Worm (Caenorhabditis elegans): Measurements from ENCODE around the gene R05D3.12.
A peak's percentile ranks its signal among the peaks of the same experiment; 100 is the strongest.

R05D3.12 gene

DNA sequence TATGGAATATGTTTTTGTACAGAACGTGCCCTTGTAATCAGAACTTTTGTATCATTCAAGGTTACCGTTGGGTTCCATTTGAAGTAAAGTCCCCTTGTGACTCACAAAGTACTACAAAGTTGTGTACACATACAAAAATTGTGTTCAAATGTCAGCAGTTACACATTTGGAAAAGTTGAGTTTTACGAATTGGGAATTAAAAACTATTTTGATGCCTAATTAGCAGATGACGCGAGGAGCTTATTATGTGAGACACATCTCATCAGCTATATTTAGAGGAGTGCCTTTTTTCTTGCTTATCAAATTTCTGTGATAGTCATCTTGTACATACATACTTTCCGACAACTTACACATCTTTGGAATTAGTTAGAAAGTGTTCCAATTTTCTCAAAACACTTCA, 32.8 kb downstream of the R05D3.12 start:
- TF ChIP-seq egrh-3 (GFP tag; IDR thresholded peaks at IDR 0.05) (no peak), zfh-2 (GFP tag; conservative IDR thresholded peaks at IDR 0.05) (no peak), aptf-2 (GFP tag; conservative IDR thresholded peaks at IDR 0.05) (no peak), hmg-20 (GFP tag; IDR thresholded peaks at IDR 0.05) (no peak), rpc-1 (optimal IDR thresholded peaks at IDR 0.05) (no peak), rpc-1 (tag; optimal IDR thresholded peaks at IDR 0.05) (no peak), let-526 (GFP tag; IDR thresholded peaks at IDR 0.05) (no peak), madf-10 (tag; optimal IDR thresholded peaks at IDR 0.05) (no peak), sptf-2 (GFP tag; optimal IDR thresholded peaks at IDR 0.05) (no peak), atf-7 (tag; optimal IDR thresholded peaks at IDR 0.05) (no peak), F22D6.2 (tag; optimal IDR thresholded peaks at IDR 0.05) (no peak), efl-1 (GFP tag; optimal IDR thresholded peaks at IDR 0.05) (no peak), him-1 (tag; optimal IDR thresholded peaks at IDR 0.05) (no peak)

- TF ChIP-seq bed-1 (GFP tag; IDR thresholded peaks at IDR 0.05) (no peak), attf-3 (GFP tag; conservative IDR thresholded peaks at IDR 0.05) (no peak), lin-35 (GFP tag; optimal IDR thresholded peaks at IDR 0.05) (no peak), hmg-20 (GFP tag; IDR thresholded peaks at IDR 0.05) (no peak), Y95B8A.8 (GFP tag; IDR thresholded peaks at IDR 0.05) (no peak), chd-7 (tag; optimal IDR thresholded peaks at IDR 0.05) (no peak), tbp1 (GFP tag; optimal IDR thresholded peaks at IDR 0.05) (no peak)
These were observed 36.1 kb downstream of the R05D3.12 start for ce11 chrIII:8416871-8417191.

- TF ChIP-seq attf-3 (GFP tag; conservative IDR thresholded peaks at IDR 0.05), result no peak
- TF ChIP-seq Y56A3A.18 (GFP tag; IDR thresholded peaks at IDR 0.05), result peak; percentile 73; the same call in 1 of the 2 replicates
- TF ChIP-seq dpl-1 (GFP tag; optimal IDR thresholded peaks at IDR 0.05), result no peak
- TF ChIP-seq zfh-2 (GFP tag; conservative IDR thresholded peaks at IDR 0.05), result peak; percentile 95
- TF ChIP-seq nfya-1 (tag; optimal IDR thresholded peaks at IDR 0.05; ENCODE audit: borderline replicate concordance, insufficient read depth), result no peak
- no peak for TF ChIP-seq mxl-1 (tag; optimal IDR thresholded peaks at IDR 0.05)
- no peak for TF ChIP-seq madf-8 (GFP tag; conservative IDR thresholded peaks at IDR 0.05)
- peak; percentile 24 for TF ChIP-seq ztf-26 (tag; optimal IDR thresholded peaks at IDR 0.05)
- TF ChIP-seq lag-1 (GFP tag; IDR thresholded peaks at IDR 0.05), result no peak
- TF ChIP-seq ceh-100 (GFP tag; IDR thresholded peaks at IDR 0.05), result no peak
- TF ChIP-seq egl-44 (GFP tag; IDR thresholded peaks at IDR 0.05), result no peak
- peak; percentile 45 for TF ChIP-seq tbp1 (GFP tag; optimal IDR thresholded peaks at IDR 0.05)
- TF ChIP-seq ztf-3 (GFP tag; optimal IDR thresholded peaks at IDR 0.05), result peak; percentile 80
- peak; percentile 66 for TF ChIP-seq lir-1 (GFP tag; conservative IDR thresholded peaks at IDR 0.05)
- peak; percentile 97 for TF ChIP-seq lin-40 (tag; optimal IDR thresholded peaks at IDR 0.05)
- TF ChIP-seq ceh-27 (GFP tag; optimal IDR thresholded peaks at IDR 0.05), result peak; percentile 84
- TF ChIP-seq ztf-18 (tag; optimal IDR thresholded peaks at IDR 0.05), result peak; percentile 69
- peak; percentile 41 for TF ChIP-seq ZK185.1 (tag; optimal IDR thresholded peaks at IDR 0.05; ENCODE audit: poor library complexity, severe bottlenecking)
- no peak for TF ChIP-seq egl-18 (GFP tag; IDR thresholded peaks at IDR 0.05)
- no peak for TF ChIP-seq hsf-1 (GFP tag; IDR thresholded peaks at IDR 0.05)
- TF ChIP-seq cebp-2 (GFP tag; IDR thresholded peaks at IDR 0.05), result no peak
- no peak for TF ChIP-seq bed-1 (GFP tag; IDR thresholded peaks at IDR 0.05)
- TF ChIP-seq somi-1 (GFP tag; optimal IDR thresholded peaks at IDR 0.05), result peak; percentile 42
- TF ChIP-seq madf-6 (GFP tag; IDR thresholded peaks at IDR 0.05), result 0 out of 2 replicates have a peak, but pooled peaks have one; percentile 29
- TF ChIP-seq athp-1 (tag; optimal IDR thresholded peaks at IDR 0.05), result peak; percentile 47
- TF ChIP-seq hrde-1 (tag; optimal IDR thresholded peaks at IDR 0.05; ENCODE audit: borderline replicate concordance), result no peak
- TF ChIP-seq F37B4.10 (GFP tag; IDR thresholded peaks at IDR 0.05), result no peak
- peak; percentile 62; the same call in 1 of the 2 replicates for TF ChIP-seq K11D2.4 (GFP tag; IDR thresholded peaks at IDR 0.05)
- no peak for TF ChIP-seq unc-130 (GFP tag; optimal IDR thresholded peaks at IDR 0.05)
- no peak for TF ChIP-seq madf-3 (GFP tag; IDR thresholded peaks at IDR 0.05)
- TF ChIP-seq sptf-2 (GFP tag; optimal IDR thresholded peaks at IDR 0.05), result no peak
These were observed 36.6 kb downstream of the R05D3.12 start for ce11 chrIII:8417192-8417967.
